Worm (Caenorhabditis elegans): ENCODE data around the gene ins-5.

- TF ChIP-seq med-1 (GFP tag; optimal IDR thresholded peaks at IDR 0.05; ENCODE audit: insufficient read depth) = no peak
- no peak for TF ChIP-seq flt-1 (GFP tag; IDR thresholded peaks at IDR 0.05)
- TF ChIP-seq tab-1 (GFP tag; IDR thresholded peaks at IDR 0.05) = no peak
- TF ChIP-seq ref-1 (GFP tag; conservative IDR thresholded peaks at IDR 0.05) = no peak
Measured at ce11 chrII:5988224-5988623, 9.1 kb upstream of the ins-5 start, which contains the start of gene ins-2.

All from whole organism, midembryonic.